Worm (Caenorhabditis elegans): Measurements from ENCODE around the gene mab-7.

- TF ChIP-seq lir-3 (tag; optimal IDR thresholded peaks at IDR 0.05) = no peak
- TF ChIP-seq zip-11 (GFP tag; IDR thresholded peaks at IDR 0.05) = no peak
- TF ChIP-seq nhr-77 (tag; optimal IDR thresholded peaks at IDR 0.05) = no peak
- TF ChIP-seq unc-39 (tag; optimal IDR thresholded peaks at IDR 0.05) = no peak
- TF ChIP-seq egl-27 (tag; optimal IDR thresholded peaks at IDR 0.05) = no peak
- TF ChIP-seq spr-1 (tag; optimal IDR thresholded peaks at IDR 0.05) = no peak
- no peak for TF ChIP-seq nhr-237 (tag; optimal IDR thresholded peaks at IDR 0.05)
- TF ChIP-seq ceh-32 (tag; optimal IDR thresholded peaks at IDR 0.05; ENCODE audit: poor library complexity) = no peak
- no peak for TF ChIP-seq nhr-6 (tag; optimal IDR thresholded peaks at IDR 0.05)
- no peak for TF ChIP-seq gei-8 (GFP tag; optimal IDR thresholded peaks at IDR 0.05)
Observed at ce11 chrX:871957-872715, 25.7 kb downstream of the mab-7 start, which contains the start of gene F56F10.1.
